Fruit fly (Drosophila melanogaster) whole organism: ENCODE results near the gene MsrA.

Experiments used
- CG8478 ChIP-seq: fragments of >200 bp; optimal IDR thresholded peaks from 2 replicates; lab custom pipeline; 2018; ENCODE audit warnings: inconsistent platforms
- Dll ChIP-seq: fragments of >200 bp; optimal IDR thresholded peaks from 2 replicates; lab custom pipeline; 2017
- pan ChIP-seq: fragments of >200 bp; optimal IDR thresholded peaks from 2 replicates; lab custom pipeline; 2017
- psq ChIP-seq: fragments of >200 bp; optimal IDR thresholded peaks from 2 replicates; lab custom pipeline; 2017
- usp ChIP-seq: fragments of >200 bp; optimal IDR thresholded peaks from 2 replicates; lab custom pipeline; 2017; ENCODE audit warnings: missing biosample characterization, missing genetic modification characterization, mixed read lengths

DNA sequence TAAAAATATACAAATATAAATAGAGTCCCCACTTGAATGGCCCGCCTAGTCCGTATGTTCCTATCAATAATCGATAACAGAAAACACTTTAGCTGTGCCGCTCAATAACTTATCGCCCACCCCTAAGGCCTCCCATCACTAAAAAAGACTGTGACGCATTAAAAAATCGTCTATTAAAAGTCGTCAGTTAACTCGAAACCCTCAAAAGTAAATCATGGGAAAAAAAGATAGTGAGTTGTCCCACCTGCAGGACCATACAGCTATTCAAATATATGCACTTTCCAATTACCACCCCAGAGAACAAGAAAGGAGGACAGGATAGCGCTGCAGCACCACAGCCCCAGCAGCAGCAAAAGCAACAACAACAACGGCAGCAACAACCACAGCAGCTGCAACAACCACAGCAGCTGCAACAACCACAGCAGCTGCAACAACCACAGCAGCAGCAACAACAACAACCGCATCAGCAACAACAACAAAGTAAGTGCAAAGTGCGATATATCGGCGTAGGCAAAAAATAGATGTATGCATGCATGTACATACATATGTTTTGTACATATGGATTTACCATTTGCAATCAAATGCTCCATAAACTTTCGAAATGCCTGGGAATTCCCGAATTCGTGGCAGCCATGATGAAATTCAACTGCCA is 43.3 kb downstream of the MsrA start, which contains the start of gene AGO2:
- TF ChIP-seq Dll: no peak
- TF ChIP-seq pan: no peak
- no peak for TF ChIP-seq psq (lab: Kevin White, UChicago)
- no peak for TF ChIP-seq CG8478
- no peak for TF ChIP-seq usp (GFP tag; lab: Kevin White, UChicago)
